Fruit fly (Drosophila melanogaster) Kc167 (cell line): Measurements from ENCODE around the gene ND-ASHI.

ENCODE experiments used
- Myc ChIP-seq: fragments of >200 bp; optimal IDR thresholded peaks from 2 replicates; lab custom pipeline; 2017; ENCODE audit warnings: missing external identifiers
- Sin3A ChIP-seq: fragments of >200 bp; optimal IDR thresholded peaks from 2 replicates; lab custom pipeline; 2018; ENCODE audit warnings: missing external identifiers
- h ChIP-seq: fragments of >200 bp; optimal IDR thresholded peaks from 3 replicates; lab custom pipeline; 2018; ENCODE audit warnings: missing external identifiers
- insv ChIP-seq: fragments of >200 bp; optimal IDR thresholded peaks from 3 replicates; lab custom pipeline; 2018; ENCODE audit warnings: missing external identifiers
- psq ChIP-seq: fragments of >200 bp; optimal IDR thresholded peaks from 2 replicates; lab custom pipeline; 2017; ENCODE audit warnings: missing external identifiers
- ttk ChIP-seq: sonication (Bioruptor generic); optimal IDR thresholded peaks from 2 replicates; lab custom pipeline; 2017; ENCODE audit warnings: missing external identifiers

The ND-ASHI gene

DNA sequence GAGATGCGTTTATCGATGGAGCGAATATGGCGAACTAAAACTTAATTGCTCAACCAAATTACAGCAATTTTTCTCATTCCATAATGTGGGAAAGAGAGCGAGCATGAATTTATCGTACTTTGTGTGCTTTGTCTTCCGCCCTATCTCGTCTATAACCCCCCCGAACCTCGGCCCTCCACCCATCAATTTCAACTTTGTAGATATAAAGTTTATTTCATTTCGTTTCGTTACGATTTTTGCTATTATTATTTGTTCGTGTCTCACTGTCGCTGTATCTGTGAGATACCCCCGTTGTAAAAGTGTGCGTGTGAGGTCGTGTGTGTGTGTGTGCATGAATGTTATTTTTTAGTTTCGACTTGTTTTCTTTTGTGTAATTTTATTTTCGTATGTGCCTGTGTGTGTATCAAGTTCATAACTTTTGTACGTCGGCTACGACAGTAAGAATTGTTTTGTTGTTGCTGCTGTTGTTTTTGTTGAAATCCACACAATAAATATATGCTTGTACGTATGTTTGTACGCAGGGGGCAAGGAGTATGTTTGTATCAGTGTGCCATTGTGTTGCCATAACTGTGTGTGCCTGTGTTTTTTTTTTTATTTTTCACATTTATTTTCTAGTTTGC, 29.8 kb upstream of the ND-ASHI start:
- TF ChIP-seq Sin3A: no peak
- no peak for TF ChIP-seq h (lab: Kevin White, UChicago)
- TF ChIP-seq insv (lab: Kevin White, UChicago): no peak
- TF ChIP-seq ttk (lab: Kevin White, UChicago): no peak
- TF ChIP-seq Myc: no peak
- no peak for TF ChIP-seq psq (lab: Kevin White, UChicago)

DNA sequence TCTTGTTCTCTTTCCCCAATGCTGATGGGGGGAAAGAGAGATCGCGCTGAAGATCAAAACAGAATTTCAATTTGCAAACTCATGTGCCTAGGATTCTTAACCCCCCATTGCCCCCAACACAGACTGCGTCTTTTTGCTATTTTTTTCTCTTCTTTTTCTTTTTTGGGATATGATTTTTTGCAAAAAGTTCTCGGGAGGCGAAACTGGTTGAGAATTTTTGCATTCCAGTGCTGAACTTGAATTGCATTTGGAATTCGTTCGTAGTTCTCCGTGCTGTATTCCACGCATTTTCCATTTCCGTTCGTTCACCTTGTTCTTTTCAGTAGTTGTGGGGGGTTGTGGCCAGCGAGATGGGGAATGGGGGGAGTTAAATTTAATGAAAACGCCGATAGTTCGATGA, 29.2 kb upstream of the ND-ASHI start:
- TF ChIP-seq Sin3A: no peak
- no peak for TF ChIP-seq Myc
- TF ChIP-seq ttk (lab: Kevin White, UChicago): no peak
- no peak for TF ChIP-seq psq (lab: Kevin White, UChicago)
- no peak for TF ChIP-seq h (lab: Kevin White, UChicago)
- TF ChIP-seq insv (lab: Kevin White, UChicago): no peak

DNA sequence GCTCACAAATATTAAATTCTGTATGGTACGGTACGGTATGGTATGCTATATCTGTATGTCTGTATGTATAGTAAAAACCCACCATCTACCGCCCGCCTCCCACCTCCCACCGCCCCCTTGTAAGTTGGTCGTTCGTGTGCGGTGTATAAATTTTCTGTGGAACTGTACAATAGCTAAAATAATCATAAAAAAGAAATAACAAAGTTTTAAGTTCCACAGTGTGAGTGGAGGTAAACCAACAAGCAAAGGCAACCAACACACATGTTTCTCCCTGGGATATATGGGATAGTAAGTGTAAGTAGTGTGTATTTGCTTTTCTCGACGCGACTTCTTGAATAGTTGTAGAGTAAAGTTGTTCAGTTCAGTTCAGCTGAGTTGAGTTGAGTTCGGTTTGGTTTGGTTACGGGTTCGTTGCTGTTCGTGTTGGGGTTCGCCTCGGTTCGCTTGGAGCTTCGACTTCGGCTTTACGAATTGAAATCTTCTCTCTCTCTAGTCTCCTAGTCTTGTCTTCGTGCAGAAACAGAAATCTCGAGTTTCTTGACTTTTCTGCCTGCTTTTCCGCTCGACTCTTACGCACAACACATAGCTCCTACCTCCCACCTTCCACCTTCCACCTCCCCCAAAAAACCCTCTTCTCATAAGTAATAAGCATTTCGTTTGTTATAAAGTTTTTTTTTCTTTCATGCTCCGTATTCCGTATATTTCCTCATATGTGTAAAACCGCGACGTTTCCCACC, 27.8 kb upstream of the ND-ASHI start:
- no peak for TF ChIP-seq ttk (lab: Kevin White, UChicago)
- TF ChIP-seq h (lab: Kevin White, UChicago): no peak
- no peak for TF ChIP-seq Sin3A
- TF ChIP-seq insv (lab: Kevin White, UChicago): no peak

DNA sequence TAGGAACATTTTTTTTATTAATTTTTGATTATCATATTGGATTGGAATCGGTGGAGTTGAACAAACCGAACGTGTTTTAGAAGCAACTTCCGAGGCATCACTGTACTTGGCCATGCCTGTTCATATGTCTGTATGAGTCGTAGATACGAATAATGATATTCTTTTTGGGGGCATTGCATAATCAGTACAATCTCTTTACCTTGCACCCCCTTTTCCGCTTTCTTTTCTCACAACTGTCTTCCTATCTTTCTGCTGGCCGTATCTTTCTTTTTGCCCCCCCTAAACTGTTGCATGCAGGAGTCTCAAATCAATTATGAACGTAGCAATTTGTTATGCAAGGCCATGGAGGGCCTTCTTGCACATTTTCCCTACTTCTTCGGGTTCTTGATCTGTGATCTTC, 27.0 kb upstream of the ND-ASHI start:
- no peak for TF ChIP-seq ttk (lab: Kevin White, UChicago)
- no peak for TF ChIP-seq h (lab: Kevin White, UChicago)
- no peak for TF ChIP-seq Myc

DNA sequence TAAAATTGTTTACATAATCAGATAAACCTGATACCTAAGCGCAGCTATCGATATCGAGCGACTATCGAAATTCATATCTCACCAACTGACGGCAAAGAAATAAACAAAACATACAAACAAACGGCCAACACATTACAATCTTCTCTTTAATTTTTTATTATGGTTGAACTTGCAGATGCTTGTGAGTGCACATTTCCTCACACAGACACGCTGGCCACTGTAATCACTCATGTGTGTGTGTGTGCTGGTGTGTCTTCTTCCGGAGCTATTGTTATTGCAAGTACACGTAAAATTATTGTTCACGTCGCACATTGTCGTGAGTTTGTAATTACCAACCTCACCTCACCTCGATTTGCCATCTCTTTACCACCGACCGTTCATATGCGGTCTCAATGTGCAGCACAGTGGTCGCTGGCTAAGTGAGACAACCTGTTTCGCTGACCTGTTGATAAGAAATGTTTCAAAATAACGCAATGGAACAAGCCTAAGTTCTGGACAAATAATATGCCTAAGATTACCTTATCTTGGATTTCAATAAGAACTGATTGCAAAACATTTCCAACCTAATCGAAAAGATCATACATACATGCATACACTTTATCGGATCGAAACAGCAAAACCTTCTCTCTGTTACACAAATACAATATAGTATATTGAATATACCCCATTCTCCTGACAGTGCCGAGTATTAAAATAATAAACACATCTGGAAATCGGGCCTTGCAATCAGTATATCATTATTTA, 26.3 kb upstream of the ND-ASHI start:
- TF ChIP-seq ttk (lab: Kevin White, UChicago) (no peak), h (lab: Kevin White, UChicago) (no peak), psq (lab: Kevin White, UChicago) (no peak)

DNA sequence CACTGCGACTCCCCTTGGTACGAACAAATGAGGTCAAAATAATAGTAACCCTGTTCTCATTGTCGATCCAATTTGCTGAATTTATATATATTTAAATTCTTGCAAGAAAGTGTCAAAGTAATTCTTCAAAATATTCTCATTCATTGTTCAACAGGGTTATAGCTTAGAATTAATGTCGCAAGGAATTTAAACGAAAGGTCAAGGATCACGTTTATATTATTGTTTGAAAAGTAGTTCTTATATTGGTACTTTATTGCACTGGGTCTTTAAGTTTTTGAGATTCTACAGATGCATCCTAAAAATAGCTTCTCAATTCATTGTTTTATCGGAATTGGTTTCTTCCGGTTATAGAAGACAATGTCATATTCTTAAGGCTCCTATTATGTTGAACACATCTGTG, 25.0 kb upstream of the ND-ASHI start:
- TF ChIP-seq Sin3A (no peak), Myc (no peak), ttk (lab: Kevin White, UChicago) (no peak), psq (lab: Kevin White, UChicago) (no peak), h (lab: Kevin White, UChicago) (no peak), insv (lab: Kevin White, UChicago) (no peak)

DNA sequence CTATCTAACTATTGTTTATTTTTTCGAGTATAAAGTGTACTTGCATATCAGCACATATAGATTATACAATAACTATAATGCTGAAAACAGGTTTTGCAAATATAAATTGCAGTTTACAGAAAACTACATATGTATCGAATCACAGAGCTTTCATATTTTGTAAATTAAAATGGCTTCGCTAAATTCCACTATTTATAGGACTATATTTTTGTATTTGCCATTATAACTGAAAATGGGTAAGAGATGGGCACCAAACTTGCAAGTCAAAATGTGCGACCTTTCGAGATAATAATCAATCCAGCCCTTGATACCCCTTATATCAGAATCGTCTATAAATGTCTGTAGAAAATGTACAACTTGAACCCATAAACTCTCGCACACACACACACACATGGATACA, 24.3 kb upstream of the ND-ASHI start:
- no peak for TF ChIP-seq insv (lab: Kevin White, UChicago)
- TF ChIP-seq psq (lab: Kevin White, UChicago): no peak
- TF ChIP-seq Myc: no peak
- no peak for TF ChIP-seq ttk (lab: Kevin White, UChicago)
- no peak for TF ChIP-seq h (lab: Kevin White, UChicago)
- no peak for TF ChIP-seq Sin3A

DNA sequence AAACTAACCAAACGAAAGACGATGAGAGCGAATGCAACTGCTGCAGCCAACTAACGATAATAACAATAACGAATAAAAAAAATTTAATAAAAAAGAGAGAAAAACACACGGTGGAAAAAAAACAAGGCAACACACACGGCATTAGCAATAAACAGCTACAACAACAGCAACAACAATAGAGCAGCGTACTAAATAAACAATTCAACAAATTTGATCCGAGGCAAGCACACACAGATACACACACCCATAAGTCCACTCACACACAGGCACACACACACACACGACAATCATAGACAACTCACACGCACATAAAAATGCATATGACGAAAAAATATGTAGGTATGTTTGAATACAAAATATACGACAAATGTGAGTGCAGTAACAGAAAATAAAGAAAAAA, 23.7 kb upstream of the ND-ASHI start:
- TF ChIP-seq Sin3A (no peak), ttk (lab: Kevin White, UChicago) (no peak), Myc (no peak), psq (lab: Kevin White, UChicago) (no peak), insv (lab: Kevin White, UChicago) (no peak), h (lab: Kevin White, UChicago) (no peak)

DNA sequence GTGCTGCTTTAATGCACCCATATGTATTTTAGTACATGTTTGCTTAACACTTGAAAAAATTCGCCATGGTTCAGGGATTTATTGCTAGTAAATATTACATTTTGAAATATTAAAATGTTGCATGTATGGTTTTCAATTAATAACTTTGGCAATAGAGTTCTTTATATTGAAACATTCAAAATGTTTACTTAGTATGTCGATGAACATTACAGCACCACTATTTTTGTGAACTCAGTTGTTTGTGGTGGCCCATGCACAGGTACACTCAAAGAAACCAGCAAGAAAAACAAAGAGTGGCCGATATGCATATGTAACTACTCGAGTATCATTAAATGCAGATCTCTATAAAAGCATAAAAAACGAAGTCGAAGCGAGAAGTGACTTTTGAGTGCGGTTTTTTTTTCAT, 23.1 kb upstream of the ND-ASHI start:
- TF ChIP-seq Sin3A (no peak), ttk (lab: Kevin White, UChicago) (no peak), Myc (no peak), insv (lab: Kevin White, UChicago) (no peak), h (lab: Kevin White, UChicago) (no peak), psq (lab: Kevin White, UChicago) (no peak)

DNA sequence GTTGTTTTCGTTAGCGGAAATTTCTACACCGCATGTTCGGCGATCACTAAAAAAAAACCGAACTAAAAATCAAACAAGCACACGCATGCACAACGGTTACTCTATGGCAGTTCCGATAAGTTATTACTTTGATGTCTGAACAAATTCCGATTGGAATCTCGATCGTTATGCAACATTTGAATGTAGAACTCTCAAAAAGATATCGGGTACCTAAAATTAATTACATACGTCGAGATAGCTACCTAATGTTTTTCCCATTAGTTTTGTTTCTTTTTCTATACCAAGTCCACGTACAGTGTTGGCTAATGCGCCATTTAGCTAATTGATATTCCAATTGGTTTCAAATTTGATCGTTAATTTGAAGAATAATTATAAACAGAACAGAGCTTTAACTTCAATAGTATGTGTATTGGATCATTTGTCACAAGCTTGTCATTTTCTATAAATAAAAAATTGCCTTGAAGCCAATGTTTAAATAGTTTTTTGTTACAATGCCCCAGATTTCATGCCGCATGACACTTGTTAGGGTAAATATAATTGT, 22.1 kb upstream of the ND-ASHI start:
- TF ChIP-seq psq (lab: Kevin White, UChicago): no peak
- TF ChIP-seq Myc: no peak

DNA sequence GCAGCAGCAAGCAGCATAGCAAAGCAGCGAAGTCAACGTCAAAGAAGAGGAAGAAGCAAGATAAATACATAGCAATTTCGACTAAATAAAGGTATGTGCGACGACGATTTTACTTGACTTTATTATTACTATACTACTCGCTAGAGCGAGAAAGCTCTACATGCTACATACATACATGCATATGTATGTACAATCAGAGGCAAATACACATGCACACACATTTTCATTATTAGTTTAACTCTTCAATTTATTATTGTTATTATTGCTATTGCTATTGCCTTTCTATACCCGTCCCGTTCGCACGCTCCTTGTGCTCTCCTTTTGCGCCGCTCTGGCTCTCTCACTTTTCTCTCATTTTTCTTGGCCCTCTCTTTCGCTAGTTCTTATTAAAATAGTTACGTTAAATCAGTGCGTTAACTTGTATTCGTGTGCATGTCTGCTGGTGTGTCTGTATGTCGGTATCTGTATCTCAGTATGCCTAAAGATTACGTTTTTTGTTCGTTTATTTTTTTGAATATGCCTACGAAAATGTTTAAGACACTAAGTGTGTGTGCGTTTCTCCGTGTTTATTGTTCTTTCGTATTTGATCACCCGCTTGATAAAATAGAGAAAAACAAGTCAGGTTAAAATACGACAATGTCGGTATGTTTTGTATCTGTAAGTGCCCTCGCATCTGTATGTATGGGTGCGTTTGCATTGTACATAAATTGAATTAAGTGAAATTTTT, 21.5 kb upstream of the ND-ASHI start:
- TF ChIP-seq h (lab: Kevin White, UChicago) (no peak), insv (lab: Kevin White, UChicago) (no peak)
